Fruit fly (Drosophila melanogaster): Measurements from ENCODE around the gene mRpL45.

DNA sequence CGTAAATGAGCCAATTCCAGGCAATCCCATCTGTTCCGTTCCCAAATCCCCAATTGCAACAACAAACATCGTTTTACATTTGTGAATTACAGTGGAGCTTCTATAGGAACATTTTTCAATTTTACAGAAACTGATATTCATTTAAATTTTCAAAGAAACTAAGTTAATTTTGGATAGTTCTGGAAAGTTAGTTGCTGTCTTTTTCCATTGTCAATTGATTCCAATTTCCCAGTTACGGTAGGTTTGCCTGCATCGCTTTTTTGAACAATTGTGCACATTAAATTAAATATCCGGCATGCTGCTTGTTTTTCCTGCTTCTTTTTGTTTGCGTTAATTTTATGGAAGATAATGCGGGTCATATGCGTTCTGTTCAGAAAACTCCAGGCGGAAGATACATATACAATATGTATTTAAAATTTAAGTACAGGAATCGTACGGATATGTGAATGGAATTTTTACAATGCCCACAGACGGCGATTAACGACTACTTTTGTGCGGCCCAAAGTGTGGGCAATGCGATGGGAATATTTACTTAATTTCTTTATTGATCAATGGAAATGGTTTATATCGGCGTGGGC lies 9.7 kb downstream of the mRpL45 start:
- TF ChIP-seq mld (GFP tag; IDR thresholded peaks at IDR 0.05; ENCODE audit: partially characterized antibody), result no peak
- no peak for TF ChIP-seq peb (GFP tag; IDR thresholded peaks at IDR 0.05)
- TF ChIP-seq CkIIα-i1 (GFP tag; IDR thresholded peaks at IDR 0.05), result no peak
- no peak for TF ChIP-seq Dll (GFP tag; IDR thresholded peaks at IDR 0.05; ENCODE audit: partially characterized antibody)
- no peak for TF ChIP-seq CG7745 (tag; optimal IDR thresholded peaks at IDR 0.05)
- TF ChIP-seq insv (GFP tag; optimal IDR thresholded peaks at IDR 0.05), result no peak
- no peak for TF ChIP-seq Doc2 (GFP tag; IDR thresholded peaks at IDR 0.05)
- TF ChIP-seq lov (optimal IDR thresholded peaks at IDR 0.05), result no peak
- no peak for TF ChIP-seq lov (GFP tag; IDR thresholded peaks at IDR 0.05)
- no peak for TF ChIP-seq CG7963 (GFP tag; IDR thresholded peaks at IDR 0.05; ENCODE audit: partially characterized antibody)
- TF ChIP-seq fru (optimal IDR thresholded peaks at IDR 0.05), result no peak
